Worm (Caenorhabditis elegans) whole organism, L2 larva: ENCODE measurements around the gene phy-2.

ENCODE experiments used
- aly-2 ChIP-seq: fragments of 150-350 bp; optimal IDR thresholded peaks from 2 replicates; lab custom pipeline; 2014; ENCODE audit warnings: missing biosample characterization, missing genetic modification characterization
- ama-1 ChIP-seq: fragments of 150-350 bp; optimal IDR thresholded peaks from 2 replicates; lab custom pipeline; 2018; ENCODE audit warnings: inconsistent platforms
- ceh-82 ChIP-seq: fragments of 150-350 bp; optimal IDR thresholded peaks from 2 replicates; lab custom pipeline; 2014; ENCODE audit warnings: missing biosample characterization, missing genetic modification characterization
- egl-27 ChIP-seq: sonication (generic microtip); optimal IDR thresholded peaks from 3 replicates; lab custom pipeline; 2017; ENCODE audit warnings: missing biosample characterization, missing genetic modification reagents, missing genetic modification characterization
- elt-3 ChIP-seq: sonication (generic microtip); optimal IDR thresholded peaks from 2 replicates; lab custom pipeline; 2017; ENCODE audit warnings: missing biosample characterization, missing genetic modification characterization
- mbf-1 ChIP-seq: sonication (generic microtip); optimal IDR thresholded peaks from 2 replicates; lab custom pipeline; 2017; ENCODE audit warnings: missing biosample characterization, missing genetic modification characterization
- mdl-1 ChIP-seq, 2 experiments: fragments of 150-350 bp in 1 of 2; sonication (generic microtip) in 1 of 2; optimal IDR thresholded peaks; 2 replicates each; lab custom pipeline; 2017; ENCODE audit warnings: missing biosample characterization in 2 of 2, missing genetic modification characterization in 2 of 2
- nhr-237 ChIP-seq: fragments of 150-350 bp; optimal IDR thresholded peaks from 2 replicates; lab custom pipeline; 2014; ENCODE audit warnings: missing biosample characterization, missing genetic modification characterization
- nhr-77 ChIP-seq: fragments of 150-350 bp; optimal IDR thresholded peaks from 2 replicates; lab custom pipeline; 2014; ENCODE audit warnings: missing biosample characterization, missing genetic modification characterization
- sma-9 ChIP-seq, 2 experiments: fragments of 150-350 bp in 1 of 2; sonication (generic microtip) in 1 of 2; optimal IDR thresholded peaks; 2 replicates each; lab custom pipeline; 2014 to 2016; ENCODE audit warnings: missing genetic modification characterization in 2 of 2, mild to moderate bottlenecking in 1 of 2, missing biosample characterization in 1 of 2, missing compliant biosample characterization in 1 of 2, missing genetic modification reagents in 1 of 2, moderate library complexity in 1 of 2
- unc-55 ChIP-seq: fragments of 150-350 bp; sonication (generic microtip); optimal IDR thresholded peaks from 3 replicates; lab custom pipeline; 2014; ENCODE audit warnings: missing biosample characterization, missing genetic modification reagents, missing genetic modification characterization
- ztf-4 ChIP-seq: fragments of 150-350 bp; optimal IDR thresholded peaks from 2 replicates; lab custom pipeline; 2014; ENCODE audit warnings: missing biosample characterization, missing genetic modification characterization

- TF ChIP-seq aly-2 (tag; lab: Kevin White, UChicago) (no peak), nhr-237 (tag; lab: Kevin White, UChicago) (no peak), elt-3 (tag; lab: Kevin White, UChicago) (no peak), sma-9 (GFP tag; optimal IDR thresholded peaks at IDR 0.05; lab: Kevin White, UChicago) (no peak), sma-9 (tag; optimal IDR thresholded peaks at IDR 0.05; lab: Kevin White, UChicago) (no peak), ceh-82 (tag; lab: Kevin White, UChicago) (no peak), ztf-4 (tag; lab: Kevin White, UChicago) (no peak), egl-27 (tag; lab: Kevin White, UChicago) (no peak), mbf-1 (no peak), nhr-77 (tag; lab: Kevin White, UChicago) (no peak), ama-1 (lab: Kevin White, UChicago) (no peak), mdl-1 (tag; optimal IDR thresholded peaks at IDR 0.05; lab: Kevin White, UChicago) (no peak), unc-55 (GFP tag; lab: Kevin White, UChicago) (peak; percentile 14)
Measured at ce11 chrIV:12259161-12259870, 43.5 kb upstream of the phy-2 start, which contains the start of gene Y39C12A.9.
